Fruit fly (Drosophila melanogaster) whole organism, wandering third instar larva: ENCODE results near the gene Cdc6.

Source experiments
- Abd-B ChIP-seq: fragments of >200 bp; optimal IDR thresholded peaks from 2 replicates; lab custom pipeline; 2017; ENCODE audit warnings: missing biosample characterization, missing genetic modification characterization
- Dif ChIP-seq: fragments of 200-275, 200-300 bp; sonication (Bioruptor generic); optimal IDR thresholded peaks from 2 replicates; lab custom pipeline; 2018; ENCODE audit warnings: missing biosample characterization, missing genetic modification characterization; ENCODE audit not compliant: partially characterized antibody
- GATAd ChIP-seq: sonication (Bioruptor generic); optimal IDR thresholded peaks from 2 replicates; lab custom pipeline; 2016; ENCODE audit warnings: missing biosample characterization, missing genetic modification characterization
- HLH106 ChIP-seq: fragments of 200-800 bp; optimal IDR thresholded peaks from 3 replicates; lab custom pipeline; 2019; ENCODE audit warnings: missing biosample characterization, mild to moderate bottlenecking, missing genetic modification characterization, moderate library complexity
- Hnf4 ChIP-seq: fragments of 200-800 bp; sonication (Bioruptor generic); optimal IDR thresholded peaks from 2 replicates; lab custom pipeline; 2016; ENCODE audit warnings: missing biosample characterization, mild to moderate bottlenecking, missing genetic modification characterization
- Hr78 ChIP-seq: fragments of >200 bp; optimal IDR thresholded peaks from 2 replicates; lab custom pipeline; 2017; ENCODE audit warnings: missing biosample characterization, missing genetic modification characterization
- Hr83 ChIP-seq: fragments of 200-300 bp; sonication (Bioruptor generic); optimal IDR thresholded peaks from 2 replicates; lab custom pipeline; 2016; ENCODE audit warnings: missing biosample characterization, mild to moderate bottlenecking, missing genetic modification characterization, moderate library complexity; ENCODE audit not compliant: poor library complexity, severe bottlenecking
- N ChIP-seq: fragments of >200 bp; optimal IDR thresholded peaks from 2 replicates; lab custom pipeline; 2018; ENCODE audit warnings: missing biosample characterization, missing external identifiers, missing genetic modification characterization
- Vsx2 ChIP-seq: fragments of 200-300, 225-300 bp; sonication (Bioruptor generic); optimal IDR thresholded peaks from 2 replicates; lab custom pipeline; 2018; ENCODE audit warnings: missing biosample characterization, missing genetic modification characterization; ENCODE audit not compliant: partially characterized antibody
- dsf ChIP-seq: sonication (Bioruptor generic); optimal IDR thresholded peaks from 2 replicates; lab custom pipeline; 2016; ENCODE audit warnings: missing biosample characterization, missing genetic modification characterization, borderline replicate concordance
- h ChIP-seq: fragments of 200-800 bp; sonication (Bioruptor generic); optimal IDR thresholded peaks from 3 replicates; lab custom pipeline; 2016; ENCODE audit warnings: missing biosample characterization, mild to moderate bottlenecking, missing genetic modification characterization
- psq ChIP-seq: fragments of 200-800 bp; sonication (Bioruptor generic); optimal IDR thresholded peaks from 3 replicates; lab custom pipeline; 2017; ENCODE audit warnings: missing biosample characterization, mild to moderate bottlenecking, missing genetic modification characterization, moderate library complexity
- rgr ChIP-seq: fragments of 200-800 bp; sonication (Bioruptor generic); optimal IDR thresholded peaks from 3 replicates; lab custom pipeline; 2016; ENCODE audit warnings: missing biosample characterization, mild to moderate bottlenecking, missing genetic modification characterization
- sage ChIP-seq: fragments of 200-800 bp; sonication (Bioruptor generic); optimal IDR thresholded peaks from 2 replicates; lab custom pipeline; 2016; ENCODE audit warnings: missing biosample characterization, mild to moderate bottlenecking, missing genetic modification characterization
- usp ChIP-seq: fragments of >200 bp; optimal IDR thresholded peaks from 2 replicates; lab custom pipeline; 2017; ENCODE audit warnings: missing biosample characterization, missing genetic modification characterization

The Cdc6 gene

DNA sequence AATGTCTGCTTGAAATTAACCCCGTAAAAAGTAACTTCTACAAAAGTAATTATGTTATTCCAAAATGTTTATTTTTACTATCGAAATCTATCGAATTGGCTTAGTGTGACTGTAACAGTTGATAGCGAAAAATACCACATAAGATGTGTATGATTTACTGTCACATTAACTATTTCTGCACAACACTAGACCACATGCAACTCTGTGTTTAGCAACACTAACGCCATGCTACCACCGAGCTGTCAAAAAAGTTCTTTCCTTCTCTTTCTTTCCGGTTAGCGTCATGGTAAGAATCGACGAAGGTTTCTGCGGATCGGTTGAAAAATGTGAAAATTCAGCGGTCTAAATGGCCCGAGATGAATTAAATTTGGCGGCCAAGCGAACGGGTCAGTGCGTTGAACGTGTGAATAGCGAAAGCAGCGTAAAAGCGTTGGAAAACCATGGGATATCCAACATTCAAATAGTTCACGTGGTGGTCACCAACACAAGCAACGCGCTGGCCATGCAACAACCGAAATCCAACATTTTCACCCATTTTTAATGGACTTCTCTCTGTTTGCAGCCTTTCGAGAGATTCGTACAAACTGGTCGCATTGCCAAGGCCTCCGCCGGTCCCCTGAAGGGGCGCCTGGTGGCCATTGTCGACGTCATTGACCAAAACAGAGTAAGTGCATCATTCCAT lies 33.0 kb downstream of the Cdc6 start, which contains the start of the genes Nelf-E and RpL14 (continued):
- TF ChIP-seq Abd-B (GFP tag; lab: Kevin White, UChicago) (no peak), GATAd (peak; percentile 74), Hr78 (GFP tag; lab: Kevin White, UChicago) (no peak), dsf (GFP tag; lab: Kevin White, UChicago) (no peak), psq (peak; percentile 81)
- TF ChIP-seq, all 38 proteins: peak for 18

DNA sequence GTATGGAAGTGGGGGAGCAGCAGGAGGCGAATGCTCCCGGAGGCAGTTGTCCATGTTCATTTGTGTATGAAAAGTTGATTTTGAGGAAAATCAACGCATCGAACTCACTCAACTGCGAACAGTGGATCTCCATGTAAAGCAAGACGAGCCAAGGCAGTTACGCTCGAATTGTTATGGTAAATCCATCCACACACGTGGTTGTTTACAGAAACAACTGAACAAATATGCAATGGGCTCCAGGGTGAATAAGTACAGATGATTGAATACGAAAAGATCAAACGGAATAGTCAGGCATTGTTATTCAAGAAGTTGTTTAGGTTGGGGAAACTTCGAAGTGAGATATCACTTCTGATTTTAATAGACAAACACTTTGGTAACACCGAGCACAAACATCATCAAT lies 49.8 kb downstream of the Cdc6 start:
- TF ChIP-seq Hnf4: no peak
- peak; percentile 3 for TF ChIP-seq rgr (GFP tag; lab: Kevin White, UChicago)
- peak; percentile 47 for TF ChIP-seq Hr83

DNA sequence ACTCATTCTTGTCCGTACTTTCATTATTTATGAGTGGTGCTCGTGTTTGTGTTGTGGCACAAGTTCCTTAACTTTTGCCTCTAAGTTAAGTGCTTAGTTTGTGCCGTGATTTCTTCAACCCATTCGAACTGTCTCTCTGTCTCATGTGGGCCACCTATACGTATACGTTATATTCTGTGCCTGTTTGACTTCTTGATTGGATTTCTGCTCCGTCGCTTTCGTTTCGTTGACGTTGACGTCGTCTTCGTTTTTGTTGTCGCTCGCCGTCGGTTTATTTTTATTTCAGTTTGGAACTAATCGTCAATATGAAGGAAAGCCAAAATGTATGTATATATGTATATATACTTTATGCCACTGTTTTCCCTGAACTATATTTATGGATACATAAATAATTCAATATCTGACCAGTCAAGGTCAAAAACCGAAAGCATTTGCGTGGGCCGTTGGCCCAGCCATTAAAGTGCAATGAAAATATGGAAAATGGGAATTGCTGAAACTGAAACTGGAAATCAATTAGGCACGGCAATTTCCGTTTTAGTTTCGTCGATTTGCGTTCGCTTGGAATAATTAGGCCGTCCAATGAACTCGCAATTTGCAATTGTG lies 51.7 kb downstream of the Cdc6 start:
- TF ChIP-seq HLH106 (tag; lab: Kevin White, UChicago): no peak
- TF ChIP-seq Dif: no peak
- TF ChIP-seq Vsx2: no peak
- TF ChIP-seq usp (GFP tag; lab: Kevin White, UChicago): no peak
- no peak for TF ChIP-seq sage
- no peak for TF ChIP-seq h (GFP tag; lab: Kevin White, UChicago)
- TF ChIP-seq N (GFP tag; lab: Kevin White, UChicago): no peak
- TF ChIP-seq dsf (GFP tag; lab: Kevin White, UChicago): no peak
- no peak for TF ChIP-seq Abd-B (GFP tag; lab: Kevin White, UChicago)
